Worm (Caenorhabditis elegans): ENCODE results near the gene unc-71.
A peak's percentile ranks its signal among the peaks of the same experiment; 100 is the strongest.

unc-71 gene

ce11 chrIII:12906611-12907037 lies 15.1 kb upstream of the unc-71 start (continued):
- TF ChIP-seq nfya-2 (GFP tag; IDR thresholded peaks at IDR 0.05): 0 out of 2 replicates have a peak, but pooled peaks have one; percentile 24
- no peak for TF ChIP-seq ZK185.1 (tag; optimal IDR thresholded peaks at IDR 0.05; ENCODE audit: poor library complexity, severe bottlenecking)
- TF ChIP-seq ztf-18 (tag; optimal IDR thresholded peaks at IDR 0.05): no peak
- no peak for TF ChIP-seq F23B12.7 (tag; optimal IDR thresholded peaks at IDR 0.05; ENCODE audit: insufficient read depth)
- TF ChIP-seq mxl-1 (tag; optimal IDR thresholded peaks at IDR 0.05): no peak
- TF ChIP-seq pha-4 (tag; optimal IDR thresholded peaks at IDR 0.05): no peak
- no peak for TF ChIP-seq lin-26 (GFP tag; IDR thresholded peaks at IDR 0.05)
- TF ChIP-seq unc-130 (GFP tag; optimal IDR thresholded peaks at IDR 0.05): no peak
- no peak for TF ChIP-seq lsl-1 (GFP tag; optimal IDR thresholded peaks at IDR 0.05)
- TF ChIP-seq ceh-40 (GFP tag; IDR thresholded peaks at IDR 0.05): no peak
- no peak for TF ChIP-seq T26A5.8 (tag; optimal IDR thresholded peaks at IDR 0.05)
- TF ChIP-seq snpc-1.1 (tag; optimal IDR thresholded peaks at IDR 0.05; ENCODE audit: insufficient read depth): no peak
- TF ChIP-seq F52B5.7 (tag; optimal IDR thresholded peaks at IDR 0.05): peak; percentile 68
- TF ChIP-seq nhr-120 (GFP tag; IDR thresholded peaks at IDR 0.05): no peak

DNA sequence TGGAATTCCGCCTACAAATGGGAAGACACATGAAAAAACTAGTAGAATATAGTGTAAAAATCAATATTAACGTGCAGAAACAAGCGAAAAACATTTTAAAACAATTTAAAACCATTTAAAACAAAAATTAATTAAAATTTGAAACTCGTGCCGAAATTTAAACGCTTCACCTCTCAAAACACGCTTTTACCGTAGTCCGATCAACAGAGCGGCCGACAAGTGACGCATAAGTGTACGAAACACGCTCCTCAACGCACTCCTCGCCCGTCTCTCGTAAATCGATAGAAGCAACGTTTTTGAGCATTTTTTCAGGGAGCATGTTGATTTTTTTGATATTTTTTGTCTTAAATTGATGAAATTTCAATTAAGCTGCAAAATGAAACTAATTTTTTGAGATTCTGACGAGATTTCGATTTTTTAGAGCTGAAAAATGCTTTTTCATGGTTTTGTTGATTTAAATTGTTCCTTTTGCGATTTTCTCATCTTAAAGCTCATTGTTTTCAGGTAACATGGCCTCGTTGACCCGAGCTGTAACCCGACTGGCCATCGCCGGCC lies 13.5 kb upstream of the unc-71 start, which contains the start of gene cox-5A:
cox-5A (plus strand) TSS at position 505 of the 555 bp plus-strand sequence.
- peak; percentile 87 for TF ChIP-seq F33H1.4 (GFP tag; IDR thresholded peaks at IDR 0.05)
- peak; percentile 94 for TF ChIP-seq Y56A3A.18 (GFP tag; IDR thresholded peaks at IDR 0.05)
- TF ChIP-seq hmg-1.2 (GFP tag; IDR thresholded peaks at IDR 0.05): peak; percentile 92
- peak; percentile 98 for TF ChIP-seq snpc-3.4 (tag; optimal IDR thresholded peaks at IDR 0.05)
- TF ChIP-seq F52B5.7 (tag; optimal IDR thresholded peaks at IDR 0.05): peak; percentile 88
- peak; percentile 78 to 99 (median 94) for TF ChIP-seq lin-35 (GFP tag; optimal IDR thresholded peaks at IDR 0.05)
- peak; percentile 87 for TF ChIP-seq B0019.2 (GFP tag; conservative IDR thresholded peaks at IDR 0.05)
- TF ChIP-seq F57C9.4 (tag; optimal IDR thresholded peaks at IDR 0.05): peak; percentile 93
- peak; percentile 97 for TF ChIP-seq snpc-1.3 (tag; optimal IDR thresholded peaks at IDR 0.05; ENCODE audit: insufficient read depth)
- TF ChIP-seq ceh-58 (GFP tag; IDR thresholded peaks at IDR 0.05): peak; percentile 78; the same call in 1 of the 2 replicates
- TF ChIP-seq let-607 (tag; optimal IDR thresholded peaks at IDR 0.05): peak; percentile 90 to 95
- peak; percentile 99 for TF ChIP-seq dpl-1 (GFP tag; optimal IDR thresholded peaks at IDR 0.05)
- peak; percentile 75 for TF ChIP-seq cebp-1 (GFP tag; IDR thresholded peaks at IDR 0.05)
- peak; percentile 96 for TF ChIP-seq cebp-1 (tag; optimal IDR thresholded peaks at IDR 0.05)
- TF ChIP-seq nhr-27 (tag; optimal IDR thresholded peaks at IDR 0.05): peak; percentile 63
- peak; percentile 38 for TF ChIP-seq rpc-1 (optimal IDR thresholded peaks at IDR 0.05)
- TF ChIP-seq rpc-1 (tag; optimal IDR thresholded peaks at IDR 0.05): no peak
- TF ChIP-seq somi-1 (GFP tag; optimal IDR thresholded peaks at IDR 0.05): peak; percentile 98
- TF ChIP-seq mel-28 (tag; optimal IDR thresholded peaks at IDR 0.05; ENCODE audit: borderline replicate concordance): peak; percentile 90
- TF ChIP-seq aptf-3 (GFP tag; IDR thresholded peaks at IDR 0.05): no peak
- peak; percentile 96 for TF ChIP-seq let-526 (GFP tag; IDR thresholded peaks at IDR 0.05)
- TF ChIP-seq Y95B8A.8 (GFP tag; IDR thresholded peaks at IDR 0.05): peak; percentile 98
- peak; percentile 0 for TF ChIP-seq ama-1 (optimal IDR thresholded peaks at IDR 0.05)
- peak in 1 of 2 experiments; percentile 88 for TF ChIP-seq ama-1 (GFP tag; optimal IDR thresholded peaks at IDR 0.05)
- TF ChIP-seq ztf-6 (GFP tag; IDR thresholded peaks at IDR 0.05): peak; percentile 89
- no peak for TF ChIP-seq akir-1 (GFP tag; optimal IDR thresholded peaks at IDR 0.05)
- peak; percentile 92 for TF ChIP-seq egl-18 (GFP tag; IDR thresholded peaks at IDR 0.05)
- no peak for TF ChIP-seq sdz-38 (tag; optimal IDR thresholded peaks at IDR 0.05)
- peak; percentile 93 for TF ChIP-seq B0035.1 (tag; optimal IDR thresholded peaks at IDR 0.05)
- TF ChIP-seq ztf-3 (GFP tag; optimal IDR thresholded peaks at IDR 0.05): peak; percentile 95
- TF ChIP-seq unc-62 (GFP tag; optimal IDR thresholded peaks at IDR 0.05): peak; percentile 68
- peak; percentile 87 for TF ChIP-seq unc-130 (GFP tag; optimal IDR thresholded peaks at IDR 0.05)
- TF ChIP-seq hsf-1 (GFP tag; IDR thresholded peaks at IDR 0.05): peak; percentile 86
- peak; percentile 94 for TF ChIP-seq D2030.7 (GFP tag; IDR thresholded peaks at IDR 0.05)
- TF ChIP-seq lin-40 (tag; optimal IDR thresholded peaks at IDR 0.05): peak; percentile 99

Data from whole organism, young adult.